Fruit fly (Drosophila melanogaster) whole organism, embryonic: ENCODE measurements around the gene goe.

Experiments used
- CG12299 ChIP-seq: fragments of 200-800 bp; sonication (Bioruptor generic); optimal IDR thresholded peaks from 2 replicates; lab custom pipeline; 2018; ENCODE audit warnings: missing biosample characterization, mild to moderate bottlenecking, missing genetic modification characterization
- CG15011 ChIP-seq: fragments of 200-800 bp; sonication (Bioruptor generic); optimal IDR thresholded peaks from 3 replicates; lab custom pipeline; 2018; ENCODE audit warnings: missing biosample characterization, mild to moderate bottlenecking, missing genetic modification characterization
- nerfin-2 ChIP-seq: fragments of 200-800 bp; sonication (Bioruptor generic); IDR thresholded peaks from 2 replicates; pipeline ENCODE4 v1.3.6; 2022; ENCODE audit warnings: missing biosample characterization, missing genetic modification characterization; ENCODE audit not compliant: partially characterized antibody
- scrt ChIP-seq: fragments of 200-800 bp; sonication (Bioruptor generic); optimal IDR thresholded peaks from 2 replicates; lab custom pipeline; 2018; ENCODE audit warnings: missing biosample characterization, mild to moderate bottlenecking, missing genetic modification characterization, moderate library complexity
- tio ChIP-seq: fragments of 200-800 bp; sonication (Bioruptor generic); optimal IDR thresholded peaks from 2 replicates; lab custom pipeline; 2017; ENCODE audit warnings: missing biosample characterization, missing genetic modification characterization, inconsistent platforms
- trh ChIP-seq: fragments of 200-800 bp; sonication (Bioruptor generic); optimal IDR thresholded peaks from 2 replicates; lab custom pipeline; 2016; ENCODE audit warnings: missing biosample characterization, missing genetic modification characterization

- no peak for TF ChIP-seq nerfin-2 (GFP tag; lab: Robert Waterston, UW)
- TF ChIP-seq scrt: no peak
- TF ChIP-seq CG12299 (tag; lab: Kevin White, UChicago): no peak
- TF ChIP-seq CG15011 (GFP tag; lab: Kevin White, UChicago): no peak
- TF ChIP-seq trh (GFP tag; lab: Kevin White, UChicago): no peak
- TF ChIP-seq tio (GFP tag; lab: Kevin White, UChicago): no peak
These were observed 61.2 kb downstream of the goe start for dm6 chrX:16690499-16690898.
